Worm (Caenorhabditis elegans) whole organism, mixed stage, embryonic: ENCODE measurements around the gene F53A9.7.

ENCODE experiments used
- M03D4.4 ChIP-seq: sonication (generic microtip); optimal IDR thresholded peaks from 2 replicates; lab custom pipeline; 2017; ENCODE audit warnings: mild to moderate bottlenecking, missing genetic modification characterization, missing compliant biosample characterization
- bed-3 ChIP-seq: fragments of 200-800 bp; sonication (Bioruptor generic); optimal IDR thresholded peaks from 3 replicates; lab custom pipeline; 2018; ENCODE audit warnings: mild to moderate bottlenecking, missing genetic modification characterization, moderate library complexity, missing compliant biosample characterization
- blmp-1 ChIP-seq: fragments of 150-350 bp; optimal IDR thresholded peaks from 2 replicates; lab custom pipeline; 2014; ENCODE audit warnings: missing biosample characterization, missing genetic modification characterization
- ceh-39 ChIP-seq: fragments of 150-350 bp; optimal IDR thresholded peaks from 2 replicates; lab custom pipeline; 2014; ENCODE audit warnings: missing biosample characterization, missing genetic modification characterization
- ceh-43 ChIP-seq: fragments of 200-800 bp; sonication (Bioruptor generic); optimal IDR thresholded peaks from 2 replicates; lab custom pipeline; 2018; ENCODE audit warnings: mild to moderate bottlenecking, missing genetic modification characterization, moderate library complexity, missing compliant biosample characterization
- ceh-83 ChIP-seq: fragments of 200-800 bp; sonication (Bioruptor generic); optimal IDR thresholded peaks from 2 replicates; lab custom pipeline; 2018; ENCODE audit warnings: mild to moderate bottlenecking, missing genetic modification characterization, missing compliant biosample characterization
- ces-1 ChIP-seq: fragments of 150-350 bp; optimal IDR thresholded peaks from 2 replicates; lab custom pipeline; 2014; ENCODE audit warnings: missing biosample characterization, missing genetic modification reagents, missing genetic modification characterization
- cnd-1 ChIP-seq: fragments of 200-800 bp; sonication (Bioruptor generic); optimal IDR thresholded peaks from 2 replicates; lab custom pipeline; 2018; ENCODE audit warnings: mild to moderate bottlenecking, missing genetic modification characterization, missing compliant biosample characterization
- drap-1 ChIP-seq: fragments of 200-800 bp; sonication (Bioruptor generic); optimal IDR thresholded peaks from 3 replicates; lab custom pipeline; 2018; ENCODE audit warnings: mild to moderate bottlenecking, missing genetic modification characterization, missing compliant biosample characterization
- elt-1 ChIP-seq: sonication (generic microtip); optimal IDR thresholded peaks from 2 replicates; lab custom pipeline; 2017; ENCODE audit warnings: missing genetic modification characterization, mild to moderate bottlenecking, missing compliant biosample characterization, antibody characterized with exemption, moderate library complexity, borderline replicate concordance; ENCODE audit not compliant: insufficient read depth
- elt-3 ChIP-seq: fragments of 150-350 bp; optimal IDR thresholded peaks from 2 replicates; lab custom pipeline; 2014; ENCODE audit warnings: missing biosample characterization, missing genetic modification characterization
- flh-1 ChIP-seq: fragments of 200-800 bp; sonication (Bioruptor generic); optimal IDR thresholded peaks from 2 replicates; lab custom pipeline; 2018; ENCODE audit warnings: mild to moderate bottlenecking, missing genetic modification characterization, moderate library complexity, missing compliant biosample characterization
- ham-2 ChIP-seq: fragments of 200-800 bp; sonication (Bioruptor generic); optimal IDR thresholded peaks from 2 replicates; lab custom pipeline; 2018; ENCODE audit warnings: mild to moderate bottlenecking, missing genetic modification characterization, missing compliant biosample characterization
- hlh-1 ChIP-seq: fragments of 150-350 bp; optimal IDR thresholded peaks from 2 replicates; lab custom pipeline; 2014; ENCODE audit warnings: missing biosample characterization, missing genetic modification reagents, missing genetic modification characterization
- lin-13 ChIP-seq: fragments of 150-350 bp; optimal IDR thresholded peaks from 2 replicates; lab custom pipeline; 2014; ENCODE audit warnings: missing biosample characterization, missing genetic modification characterization
- lsy-2 ChIP-seq: fragments of 150-350 bp; optimal IDR thresholded peaks from 2 replicates; lab custom pipeline; 2014; ENCODE audit warnings: missing biosample characterization, missing genetic modification characterization
- mab-5 ChIP-seq: fragments of 150-350 bp; optimal IDR thresholded peaks from 2 replicates; lab custom pipeline; 2014; ENCODE audit warnings: missing biosample characterization, missing genetic modification characterization
- mep-1 ChIP-seq: fragments of 150-350 bp; optimal IDR thresholded peaks from 2 replicates; lab custom pipeline; 2017; ENCODE audit warnings: missing biosample characterization, missing genetic modification reagents, missing genetic modification characterization, inconsistent platforms
- mls-2 ChIP-seq: sonication (generic microtip); optimal IDR thresholded peaks from 2 replicates; lab custom pipeline; 2016; ENCODE audit warnings: mild to moderate bottlenecking, missing genetic modification characterization, moderate library complexity, missing compliant biosample characterization
- nhr-12 ChIP-seq: fragments of 150-350 bp; optimal IDR thresholded peaks from 2 replicates; lab custom pipeline; 2014; ENCODE audit warnings: missing biosample characterization, missing genetic modification characterization
- nhr-2 ChIP-seq: fragments of 150-350 bp; optimal IDR thresholded peaks from 2 replicates; lab custom pipeline; 2014; ENCODE audit warnings: missing biosample characterization, missing genetic modification characterization
- nhr-237 ChIP-seq: fragments of 150-350 bp; optimal IDR thresholded peaks from 2 replicates; lab custom pipeline; 2014; ENCODE audit warnings: missing biosample characterization, missing genetic modification characterization
- sem-2 ChIP-seq: fragments of 200-800 bp; sonication (Bioruptor generic); optimal IDR thresholded peaks from 2 replicates; lab custom pipeline; 2018; ENCODE audit warnings: mild to moderate bottlenecking, missing genetic modification characterization, missing compliant biosample characterization
- sptf-1 ChIP-seq: sonication (generic microtip); optimal IDR thresholded peaks from 2 replicates; lab custom pipeline; 2017; ENCODE audit warnings: mild to moderate bottlenecking, missing genetic modification characterization, moderate library complexity, missing compliant biosample characterization
- unc-120 ChIP-seq: sonication (generic microtip); optimal IDR thresholded peaks from 2 replicates; lab custom pipeline; 2017; ENCODE audit warnings: missing genetic modification characterization, missing compliant biosample characterization; ENCODE audit not compliant: poor library complexity, severe bottlenecking
- unc-39 ChIP-seq: fragments of 150-350 bp; optimal IDR thresholded peaks from 2 replicates; lab custom pipeline; 2014; ENCODE audit warnings: missing biosample characterization, missing genetic modification characterization
- unc-62 ChIP-seq: fragments of 150-350 bp; optimal IDR thresholded peaks from 2 replicates; lab custom pipeline; 2014; ENCODE audit warnings: missing biosample characterization, missing genetic modification reagents, missing genetic modification characterization
- ztf-11 ChIP-seq: fragments of 150-350 bp; optimal IDR thresholded peaks from 2 replicates; lab custom pipeline; 2014; ENCODE audit warnings: missing biosample characterization, missing genetic modification characterization

The F53A9.7 gene

ce11 chrX:8761060-8761459 lies 44.3 kb upstream of the F53A9.7 start:
- TF ChIP-seq unc-62: peak; percentile 13
- no peak for TF ChIP-seq nhr-12 (tag; lab: Kevin White, UChicago)

ce11 chrX:8755987-8756386 lies 39.3 kb upstream of the F53A9.7 start:
- TF ChIP-seq flh-1 (no peak), ceh-43 (no peak), ceh-83 (GFP tag; lab: Kevin White, UChicago) (no peak), M03D4.4 (tag; lab: Kevin White, UChicago) (no peak), nhr-237 (tag; lab: Kevin White, UChicago) (no peak), blmp-1 (tag; lab: Kevin White, UChicago) (no peak), lsy-2 (tag; lab: Kevin White, UChicago) (no peak)

DNA sequence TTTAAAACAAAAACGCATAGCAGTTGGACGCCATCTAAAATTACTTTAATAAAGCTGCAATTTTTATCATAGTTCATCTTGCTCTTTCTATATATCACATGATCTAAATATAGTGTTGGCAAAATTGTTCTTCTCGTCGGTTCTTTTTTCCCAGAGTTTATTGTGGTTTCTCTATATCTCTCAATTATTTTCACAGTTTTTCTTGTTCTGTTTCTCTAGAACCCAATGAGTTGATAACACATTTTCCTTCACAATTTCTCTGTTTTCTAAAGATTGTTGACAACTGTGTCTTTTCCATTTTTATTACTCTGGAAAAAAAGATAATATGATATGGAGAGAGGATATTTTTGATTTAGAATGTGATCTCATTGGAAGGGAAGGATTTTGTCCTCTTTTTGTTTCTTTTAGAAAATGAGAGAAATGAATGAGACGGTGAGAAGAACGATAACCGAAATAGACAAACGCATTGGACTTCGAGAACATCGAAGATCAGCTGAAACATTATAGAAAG lies 37.6 kb upstream of the F53A9.7 start:
- no peak for TF ChIP-seq nhr-2 (tag; lab: Kevin White, UChicago)

DNA sequence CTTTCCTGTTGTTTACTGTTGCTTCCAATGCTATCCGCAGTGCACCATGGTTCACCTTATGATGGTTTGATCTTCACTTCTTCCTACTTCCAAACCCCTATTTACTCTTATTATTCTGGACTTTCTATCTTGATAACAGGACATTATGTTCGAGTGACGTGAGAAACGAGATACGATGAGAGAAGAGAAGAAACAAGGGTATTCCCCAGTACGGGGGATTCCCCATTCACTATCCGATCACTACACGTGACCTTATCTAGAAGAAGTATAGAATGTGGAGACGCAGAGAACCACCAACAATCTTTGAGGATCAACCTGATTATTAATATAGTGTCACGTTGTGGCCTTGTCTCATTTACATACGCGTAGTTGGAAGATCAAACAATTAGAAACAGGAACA lies 35.8 kb upstream of the F53A9.7 start:
- TF ChIP-seq ces-1 (GFP tag; lab: Kevin White, UChicago) (no peak), bed-3 (GFP tag; lab: Kevin White, UChicago) (no peak), elt-1 (tag; lab: Kevin White, UChicago) (peak; percentile 78), unc-62 (peak; percentile 47), elt-3 (tag; lab: Kevin White, UChicago) (peak; percentile 44)
- TF ChIP-seq, all 35 proteins: peak for 3

- TF ChIP-seq nhr-12 (tag; lab: Kevin White, UChicago) (no peak), blmp-1 (tag; lab: Kevin White, UChicago) (no peak), lsy-2 (tag; lab: Kevin White, UChicago) (no peak), nhr-2 (tag; lab: Kevin White, UChicago) (no peak), ceh-39 (tag; lab: Kevin White, UChicago) (no peak), bed-3 (GFP tag; lab: Kevin White, UChicago) (no peak), elt-1 (tag; lab: Kevin White, UChicago) (no peak), ztf-11 (no peak), mls-2 (tag; lab: Kevin White, UChicago) (no peak), ham-2 (no peak), ces-1 (GFP tag; lab: Kevin White, UChicago) (no peak), drap-1 (no peak)
Measured at ce11 chrX:8750660-8751059, 33.9 kb upstream of the F53A9.7 start, which contains the start of gene asns-2. asns-2 (minus strand) TSS chrX:8750941.

DNA sequence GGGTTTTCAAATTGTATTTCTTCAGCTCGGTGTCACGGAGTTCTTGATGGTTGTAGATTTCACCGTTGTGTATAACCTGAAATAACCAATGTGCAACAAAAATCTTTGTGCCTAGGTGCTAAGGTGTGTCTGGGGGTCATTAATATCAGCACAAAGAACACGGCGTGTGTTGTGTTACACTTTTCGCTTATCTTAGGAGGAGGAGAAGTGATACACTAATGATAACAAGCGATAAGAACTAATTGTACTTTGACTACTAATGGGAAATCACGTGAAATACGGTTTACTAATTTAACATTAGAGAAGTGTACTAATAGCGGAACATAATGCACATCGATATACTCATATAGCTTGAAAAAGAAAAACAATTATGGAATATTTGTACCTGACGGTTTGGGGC lies 33.5 kb upstream of the F53A9.7 start:
- TF ChIP-seq nhr-12 (tag; lab: Kevin White, UChicago): no peak
- TF ChIP-seq lin-13 (tag; lab: Kevin White, UChicago): no peak
- no peak for TF ChIP-seq mab-5 (tag; lab: Kevin White, UChicago)
- no peak for TF ChIP-seq unc-120 (tag; lab: Kevin White, UChicago)
- no peak for TF ChIP-seq ham-2
- no peak for TF ChIP-seq flh-1
- no peak for TF ChIP-seq hlh-1 (tag; lab: Kevin White, UChicago)
- TF ChIP-seq sem-2 (GFP tag; lab: Kevin White, UChicago): no peak

DNA sequence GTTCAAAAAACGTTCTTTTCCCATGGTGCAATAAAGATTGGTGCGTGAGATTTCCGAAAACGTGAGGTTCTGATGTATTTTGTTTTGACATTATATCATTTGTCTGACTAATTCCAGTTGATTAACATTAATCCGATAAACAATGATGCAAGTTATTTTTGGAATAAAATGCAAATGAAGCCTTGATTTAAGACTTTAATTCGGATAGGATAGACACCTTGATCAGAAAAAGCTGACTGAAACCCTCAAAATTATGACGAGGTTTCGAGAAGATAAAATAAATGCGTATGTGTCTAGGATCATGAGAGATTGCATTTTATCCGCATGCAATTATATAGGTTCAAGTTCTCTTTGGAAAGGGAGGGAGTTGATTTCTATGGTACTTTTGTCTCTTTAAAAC lies 28.8 kb upstream of the F53A9.7 start:
- no peak for TF ChIP-seq lsy-2 (tag; lab: Kevin White, UChicago)
- no peak for TF ChIP-seq ztf-11
- TF ChIP-seq sptf-1: no peak
- no peak for TF ChIP-seq mep-1 (tag; lab: Kevin White, UChicago)
- TF ChIP-seq M03D4.4 (tag; lab: Kevin White, UChicago): no peak
- no peak for TF ChIP-seq sem-2 (GFP tag; lab: Kevin White, UChicago)
- TF ChIP-seq ham-2: no peak
- no peak for TF ChIP-seq unc-62
- TF ChIP-seq lin-13 (tag; lab: Kevin White, UChicago): no peak
- TF ChIP-seq cnd-1: no peak
- no peak for TF ChIP-seq hlh-1 (tag; lab: Kevin White, UChicago)
- no peak for TF ChIP-seq unc-39 (tag; lab: Kevin White, UChicago)
- no peak for TF ChIP-seq nhr-12 (tag; lab: Kevin White, UChicago)
- TF ChIP-seq ceh-43: no peak
- TF ChIP-seq, all 35 proteins: peak for 0
